Worm (Caenorhabditis elegans): Measurements from ENCODE around the gene F11G11.13.
A peak's percentile ranks its signal among the peaks of the same experiment; 100 is the strongest.

ce11 chrII:4855489-4855888 lies 20.5 kb downstream of the F11G11.13 start:
- TF ChIP-seq him-1 (tag; optimal IDR thresholded peaks at IDR 0.05): peak; percentile 0
- TF ChIP-seq dao-5 (tag; optimal IDR thresholded peaks at IDR 0.05): no peak
- no peak for TF ChIP-seq W03F9.2 (tag; optimal IDR thresholded peaks at IDR 0.05)

Measured in whole organism, L4/young adult.